Fruit fly (Drosophila melanogaster): ENCODE results near the gene b.

The b gene

DNA sequence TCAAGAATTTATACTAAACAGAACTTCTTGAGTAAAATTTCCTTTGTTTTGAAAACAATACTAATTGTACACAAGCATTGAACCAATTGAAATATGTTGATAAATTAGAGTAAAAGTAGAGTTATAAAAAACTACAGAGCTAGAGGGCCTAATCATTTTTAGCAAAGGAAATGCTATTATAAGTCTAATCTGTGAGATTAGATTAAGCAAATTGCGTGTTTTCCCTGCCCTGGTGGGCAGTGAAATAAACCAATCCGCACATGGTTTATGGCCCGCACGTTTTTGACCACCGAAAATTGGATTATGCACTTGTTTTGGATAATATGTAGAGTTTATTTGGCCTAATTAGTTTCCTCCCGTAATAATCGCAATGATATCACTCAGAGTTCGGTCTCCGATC lies 21.5 kb downstream of the b start:
- no peak for TF ChIP-seq jim (GFP tag; optimal IDR thresholded peaks at IDR 0.05)
- no peak for TF ChIP-seq N (GFP tag; optimal IDR thresholded peaks at IDR 0.05)
- no peak for TF ChIP-seq psq (GFP tag; optimal IDR thresholded peaks at IDR 0.05)
- TF ChIP-seq CG9705 (GFP tag; optimal IDR thresholded peaks at IDR 0.05), result no peak
- no peak for TF ChIP-seq foxo (GFP tag; optimal IDR thresholded peaks at IDR 0.05)

DNA sequence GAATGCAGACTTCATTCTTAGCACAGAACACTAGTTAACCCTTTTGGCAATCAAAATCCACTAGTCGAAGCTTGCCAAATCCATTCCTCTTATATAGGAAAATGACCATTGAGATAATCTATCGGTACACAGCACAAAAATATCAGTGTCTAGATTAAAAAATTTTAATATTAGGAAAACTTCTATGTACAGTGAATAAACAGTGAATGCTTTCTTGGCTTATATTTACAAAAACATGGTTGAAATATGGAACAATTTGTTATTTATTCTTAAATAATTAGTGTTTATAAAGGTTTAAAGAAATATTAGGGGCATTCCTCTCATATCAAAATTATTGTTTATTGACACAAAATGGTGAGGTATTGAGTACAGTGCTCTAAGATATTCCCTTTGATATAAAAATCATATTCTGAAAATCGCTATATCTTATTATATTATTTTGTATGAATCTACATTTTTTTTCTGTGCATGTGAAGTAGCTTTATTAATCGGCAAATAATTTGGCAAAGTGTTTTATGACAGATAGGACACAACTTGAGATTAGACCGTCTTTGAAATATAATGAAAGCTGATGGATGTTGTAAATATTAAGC lies 22.7 kb downstream of the b start, which contains the start of gene CG33306:
TSS of gene CG33306 (minus strand) at position 51 of the 593 bp plus-strand sequence.
- no peak for TF ChIP-seq Rel (GFP tag; optimal IDR thresholded peaks at IDR 0.05)
- peak; percentile 20 for TF ChIP-seq Rel (tag; optimal IDR thresholded peaks at IDR 0.05)
- no peak for TF ChIP-seq N (GFP tag; optimal IDR thresholded peaks at IDR 0.05)
- no peak for TF ChIP-seq GATAd (GFP tag; optimal IDR thresholded peaks at IDR 0.05)
- peak; percentile 39 for TF ChIP-seq rgr (GFP tag; optimal IDR thresholded peaks at IDR 0.05)
- TF ChIP-seq fru (GFP tag; optimal IDR thresholded peaks at IDR 0.05), result peak; percentile 26
- TF ChIP-seq CrebA (GFP tag; optimal IDR thresholded peaks at IDR 0.05; ENCODE audit: borderline replicate concordance), result no peak
- TF ChIP-seq Vsx2 (GFP tag; optimal IDR thresholded peaks at IDR 0.05; ENCODE audit: partially characterized antibody), result no peak
- TF ChIP-seq brk (GFP tag; optimal IDR thresholded peaks at IDR 0.05), result peak; percentile 50
- TF ChIP-seq Sp1 (GFP tag; optimal IDR thresholded peaks at IDR 0.05), result peak; percentile 62
- no peak for TF ChIP-seq lola (GFP tag; optimal IDR thresholded peaks at IDR 0.05)
- no peak for TF ChIP-seq sage (GFP tag; optimal IDR thresholded peaks at IDR 0.05)
- TF ChIP-seq Mio (GFP tag; optimal IDR thresholded peaks at IDR 0.05), result no peak
- TF ChIP-seq Abd-B (GFP tag; optimal IDR thresholded peaks at IDR 0.05), result no peak
- no peak for TF ChIP-seq dl (GFP tag; optimal IDR thresholded peaks at IDR 0.05; ENCODE audit: insufficient read depth in 1 of 2, partially characterized antibody in 2 of 2)
- peak in 1 of 2 experiments; percentile 61 for TF ChIP-seq foxo (GFP tag; optimal IDR thresholded peaks at IDR 0.05)
- no peak for TF ChIP-seq Hr78 (GFP tag; optimal IDR thresholded peaks at IDR 0.05)
- peak; percentile 53 for TF ChIP-seq h (GFP tag; optimal IDR thresholded peaks at IDR 0.05)
- no peak for TF ChIP-seq sv (GFP tag; optimal IDR thresholded peaks at IDR 0.05)
- peak; percentile 57 for TF ChIP-seq HLH106 (tag; optimal IDR thresholded peaks at IDR 0.05)
- TF ChIP-seq psq (GFP tag; optimal IDR thresholded peaks at IDR 0.05), result peak; percentile 18
- no peak for TF ChIP-seq CG9705 (GFP tag; optimal IDR thresholded peaks at IDR 0.05)
- no peak for TF ChIP-seq woc (GFP tag; optimal IDR thresholded peaks at IDR 0.05)
- TF ChIP-seq dsf (GFP tag; optimal IDR thresholded peaks at IDR 0.05; ENCODE audit: borderline replicate concordance), result no peak
- peak; percentile 50 for TF ChIP-seq OdsH (GFP tag; optimal IDR thresholded peaks at IDR 0.05)

DNA sequence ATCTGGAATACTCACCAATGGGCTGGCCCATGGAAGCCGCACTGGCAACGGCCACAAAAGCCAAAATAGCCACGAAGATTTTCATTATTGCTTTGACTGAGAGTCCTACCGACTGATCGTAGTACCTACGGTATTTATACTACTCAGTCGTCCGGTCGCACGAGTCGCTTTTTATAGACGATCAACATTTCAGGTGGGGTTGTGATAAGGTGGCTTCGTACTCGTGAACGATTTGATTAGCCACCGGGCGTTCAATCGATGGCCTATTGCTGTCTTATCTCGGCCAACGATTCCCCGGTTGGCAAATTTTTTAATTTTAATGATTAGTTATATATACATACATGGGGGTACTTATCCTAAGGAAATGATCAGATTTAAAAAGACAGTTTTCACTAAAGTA lies 24.1 kb downstream of the b start, which contains the start of gene CG8997:
TSS of gene CG8997 (minus strand) at position 148 of the 400 bp plus-strand sequence.
- TF ChIP-seq Abd-B (GFP tag; optimal IDR thresholded peaks at IDR 0.05), result no peak
- no peak for TF ChIP-seq Sp1 (GFP tag; optimal IDR thresholded peaks at IDR 0.05)
- TF ChIP-seq rgr (GFP tag; optimal IDR thresholded peaks at IDR 0.05), result peak; percentile 7
- TF ChIP-seq tai (GFP tag; optimal IDR thresholded peaks at IDR 0.05), result no peak
- TF ChIP-seq lola (GFP tag; optimal IDR thresholded peaks at IDR 0.05), result no peak
- TF ChIP-seq Mio (GFP tag; optimal IDR thresholded peaks at IDR 0.05), result no peak
- no peak for TF ChIP-seq CG32264 (GFP tag; optimal IDR thresholded peaks at IDR 0.05)
- TF ChIP-seq Dfd (GFP tag; optimal IDR thresholded peaks at IDR 0.05), result no peak
- no peak for TF ChIP-seq Hr78 (GFP tag; optimal IDR thresholded peaks at IDR 0.05)
- TF ChIP-seq br (GFP tag; optimal IDR thresholded peaks at IDR 0.05), result peak; percentile 51
- no peak for TF ChIP-seq psq (GFP tag; optimal IDR thresholded peaks at IDR 0.05)
- peak; percentile 57 for TF ChIP-seq CrebA (GFP tag; optimal IDR thresholded peaks at IDR 0.05; ENCODE audit: borderline replicate concordance)
- no peak for TF ChIP-seq CG9705 (GFP tag; optimal IDR thresholded peaks at IDR 0.05)
- peak; percentile 58 for TF ChIP-seq Hnf4 (GFP tag; optimal IDR thresholded peaks at IDR 0.05)
- no peak for TF ChIP-seq dl (GFP tag; optimal IDR thresholded peaks at IDR 0.05; ENCODE audit: insufficient read depth in 1 of 2, partially characterized antibody in 2 of 2)
- TF ChIP-seq Vsx2 (GFP tag; optimal IDR thresholded peaks at IDR 0.05; ENCODE audit: partially characterized antibody), result peak; percentile 42
- no peak for TF ChIP-seq brk (GFP tag; optimal IDR thresholded peaks at IDR 0.05)
- TF ChIP-seq Myc (optimal IDR thresholded peaks at IDR 0.05), result no peak
- TF ChIP-seq Rel (GFP tag; optimal IDR thresholded peaks at IDR 0.05), result no peak
- TF ChIP-seq Rel (tag; optimal IDR thresholded peaks at IDR 0.05), result peak; percentile 23
- TF ChIP-seq HLH106 (tag; optimal IDR thresholded peaks at IDR 0.05), result no peak
- TF ChIP-seq jim (GFP tag; optimal IDR thresholded peaks at IDR 0.05), result peak; percentile 36
- no peak for TF ChIP-seq N (GFP tag; optimal IDR thresholded peaks at IDR 0.05)
- TF ChIP-seq sv (GFP tag; optimal IDR thresholded peaks at IDR 0.05), result no peak
- no peak for TF ChIP-seq pan (optimal IDR thresholded peaks at IDR 0.05)
- TF ChIP-seq dmrt93B (GFP tag; optimal IDR thresholded peaks at IDR 0.05), result no peak
- TF ChIP-seq h (GFP tag; optimal IDR thresholded peaks at IDR 0.05), result peak; percentile 67
- TF ChIP-seq dsf (GFP tag; optimal IDR thresholded peaks at IDR 0.05; ENCODE audit: borderline replicate concordance), result no peak
- TF ChIP-seq OdsH (GFP tag; optimal IDR thresholded peaks at IDR 0.05), result peak; percentile 15
- peak in 1 of 2 experiments; percentile 5 for TF ChIP-seq foxo (GFP tag; optimal IDR thresholded peaks at IDR 0.05)
- TF ChIP-seq Dif (GFP tag; optimal IDR thresholded peaks at IDR 0.05; ENCODE audit: partially characterized antibody), result no peak
- TF ChIP-seq sage (GFP tag; optimal IDR thresholded peaks at IDR 0.05), result no peak
- no peak for TF ChIP-seq GATAd (GFP tag; optimal IDR thresholded peaks at IDR 0.05)
- no peak for TF ChIP-seq usp (GFP tag; optimal IDR thresholded peaks at IDR 0.05)
- peak; percentile 61 for TF ChIP-seq Jra (GFP tag; optimal IDR thresholded peaks at IDR 0.05)
- TF ChIP-seq fru (GFP tag; optimal IDR thresholded peaks at IDR 0.05), result no peak
- peak; percentile 71 for TF ChIP-seq Hr83 (GFP tag; optimal IDR thresholded peaks at IDR 0.05; ENCODE audit: poor library complexity, severe bottlenecking)
- no peak for TF ChIP-seq ey (GFP tag; optimal IDR thresholded peaks at IDR 0.05)
- TF ChIP-seq woc (GFP tag; optimal IDR thresholded peaks at IDR 0.05), result no peak
